Fruit fly (Drosophila melanogaster) whole organism: Measurements from ENCODE around the gene CG4661.
A peak's percentile ranks its signal among the peaks of the same experiment; 100 is the strongest.

Source experiments
- CG8478 ChIP-seq: fragments of >200 bp; optimal IDR thresholded peaks from 2 replicates; lab custom pipeline; 2018; ENCODE audit warnings: inconsistent platforms
- Dll ChIP-seq: fragments of >200 bp; optimal IDR thresholded peaks from 2 replicates; lab custom pipeline; 2017
- EcR ChIP-seq, 2 experiments: fragments of >200 bp; optimal IDR thresholded peaks; 2 replicates each; lab custom pipeline; 2017; ENCODE audit warnings: missing biosample characterization in 2 of 2, missing genetic modification characterization in 2 of 2, missing genetic modification reagents in 2 of 2
- pan ChIP-seq: fragments of >200 bp; optimal IDR thresholded peaks from 2 replicates; lab custom pipeline; 2017
- psq ChIP-seq: fragments of >200 bp; optimal IDR thresholded peaks from 2 replicates; lab custom pipeline; 2017
- usp ChIP-seq: fragments of >200 bp; optimal IDR thresholded peaks from 2 replicates; lab custom pipeline; 2017; ENCODE audit warnings: missing biosample characterization, missing genetic modification characterization, mixed read lengths

CG4661 gene

dm6 chrX:12893969-12894368 lies 36.4 kb upstream of the CG4661 start:
- TF ChIP-seq psq (lab: Kevin White, UChicago) (no peak), usp (GFP tag; lab: Kevin White, UChicago) (no peak), EcR (GFP tag; optimal IDR thresholded peaks at IDR 0.05; lab: Kevin White, UChicago) (no peak), Dll (lab: Kevin White, UChicago) (no peak), pan (lab: Kevin White, UChicago) (no peak), CG8478 (lab: Kevin White, UChicago) (no peak)

- TF ChIP-seq psq (lab: Kevin White, UChicago) (no peak), Dll (lab: Kevin White, UChicago) (no peak), pan (lab: Kevin White, UChicago) (no peak)
Observed at dm6 chrX:12891322-12892159, 34.0 kb upstream of the CG4661 start.

- no peak for TF ChIP-seq CG8478 (lab: Kevin White, UChicago)
- no peak for TF ChIP-seq Dll (lab: Kevin White, UChicago)
- no peak for TF ChIP-seq EcR (GFP tag; optimal IDR thresholded peaks at IDR 0.05; lab: Kevin White, UChicago)
- no peak for TF ChIP-seq pan (lab: Kevin White, UChicago)
- no peak for TF ChIP-seq usp (GFP tag; lab: Kevin White, UChicago)
- no peak for TF ChIP-seq psq (lab: Kevin White, UChicago)
Observed at dm6 chrX:12890826-12891175, 33.3 kb upstream of the CG4661 start.

- TF ChIP-seq psq (lab: Kevin White, UChicago) = no peak
- no peak for TF ChIP-seq Dll (lab: Kevin White, UChicago)
- no peak for TF ChIP-seq CG8478 (lab: Kevin White, UChicago)
- no peak for TF ChIP-seq pan (lab: Kevin White, UChicago)
- TF ChIP-seq EcR (GFP tag; optimal IDR thresholded peaks at IDR 0.05; lab: Kevin White, UChicago) = no peak
- no peak for TF ChIP-seq usp (GFP tag; lab: Kevin White, UChicago)
Observed at dm6 chrX:12890166-12890825, 32.8 kb upstream of the CG4661 start.

dm6 chrX:12889075-12889474 lies 31.6 kb upstream of the CG4661 start:
- TF ChIP-seq pan (lab: Kevin White, UChicago) = no peak
- no peak for TF ChIP-seq psq (lab: Kevin White, UChicago)
- no peak for TF ChIP-seq EcR (GFP tag; optimal IDR thresholded peaks at IDR 0.05; lab: Kevin White, UChicago)
- TF ChIP-seq usp (GFP tag; lab: Kevin White, UChicago) = no peak
- no peak for TF ChIP-seq Dll (lab: Kevin White, UChicago)
- TF ChIP-seq CG8478 (lab: Kevin White, UChicago) = no peak

dm6 chrX:12887549-12887948 lies 30.0 kb upstream of the CG4661 start:
- TF ChIP-seq CG8478 (lab: Kevin White, UChicago) = no peak
- no peak for TF ChIP-seq EcR (GFP tag; optimal IDR thresholded peaks at IDR 0.05; lab: Kevin White, UChicago)
- no peak for TF ChIP-seq psq (lab: Kevin White, UChicago)
- no peak for TF ChIP-seq pan (lab: Kevin White, UChicago)
- no peak for TF ChIP-seq usp (GFP tag; lab: Kevin White, UChicago)
- no peak for TF ChIP-seq Dll (lab: Kevin White, UChicago)

- TF ChIP-seq Dll (lab: Kevin White, UChicago) = no peak
- no peak for TF ChIP-seq EcR (GFP tag; optimal IDR thresholded peaks at IDR 0.05; lab: Kevin White, UChicago)
- TF ChIP-seq pan (lab: Kevin White, UChicago) = no peak
- TF ChIP-seq psq (lab: Kevin White, UChicago) = no peak
- TF ChIP-seq usp (GFP tag; lab: Kevin White, UChicago) = no peak
- no peak for TF ChIP-seq CG8478 (lab: Kevin White, UChicago)
Observed at dm6 chrX:12886543-12886942, 29.0 kb upstream of the CG4661 start.

dm6 chrX:12869850-12870249 lies 12.3 kb upstream of the CG4661 start:
- no peak for TF ChIP-seq usp (GFP tag; lab: Kevin White, UChicago)
- no peak for TF ChIP-seq psq (lab: Kevin White, UChicago)
- no peak for TF ChIP-seq Dll (lab: Kevin White, UChicago)
- TF ChIP-seq CG8478 (lab: Kevin White, UChicago) = no peak
- TF ChIP-seq pan (lab: Kevin White, UChicago) = no peak
- no peak for TF ChIP-seq EcR (GFP tag; optimal IDR thresholded peaks at IDR 0.05; lab: Kevin White, UChicago)

- no peak for TF ChIP-seq pan (lab: Kevin White, UChicago)
- no peak for TF ChIP-seq usp (GFP tag; lab: Kevin White, UChicago)
- no peak for TF ChIP-seq psq (lab: Kevin White, UChicago)
- TF ChIP-seq CG8478 (lab: Kevin White, UChicago) = no peak
- TF ChIP-seq EcR (GFP tag; optimal IDR thresholded peaks at IDR 0.05; lab: Kevin White, UChicago) = no peak
Observed at dm6 chrX:12868605-12869004, 11.1 kb upstream of the CG4661 start.

- TF ChIP-seq Dll (lab: Kevin White, UChicago) = no peak
- TF ChIP-seq psq (lab: Kevin White, UChicago) = no peak
- TF ChIP-seq usp (GFP tag; lab: Kevin White, UChicago) = no peak
- peak; percentile 12 for TF ChIP-seq pan (lab: Kevin White, UChicago)
- TF ChIP-seq EcR (GFP tag; optimal IDR thresholded peaks at IDR 0.05; lab: Kevin White, UChicago) = no peak
- no peak for TF ChIP-seq CG8478 (lab: Kevin White, UChicago)
Observed at dm6 chrX:12841842-12842437, 15.6 kb downstream of the CG4661 start.

- TF ChIP-seq Dll (lab: Kevin White, UChicago) = no peak
- no peak for TF ChIP-seq usp (GFP tag; lab: Kevin White, UChicago)
- no peak for TF ChIP-seq psq (lab: Kevin White, UChicago)
- TF ChIP-seq CG8478 (lab: Kevin White, UChicago) = no peak
- no peak for TF ChIP-seq pan (lab: Kevin White, UChicago)
- no peak for TF ChIP-seq EcR (GFP tag; optimal IDR thresholded peaks at IDR 0.05; lab: Kevin White, UChicago)
Observed at dm6 chrX:12840041-12840440, 17.5 kb downstream of the CG4661 start.
